Fruit fly (Drosophila melanogaster) whole organism, embryonic: ENCODE data around the gene Zpr1.

Experiments used
- Blimp-1 ChIP-seq: fragments of 200-800 bp; sonication (Bioruptor generic); optimal IDR thresholded peaks from 3 replicates; lab custom pipeline; 2018; ENCODE audit warnings: missing biosample characterization, missing genetic modification characterization, mild to moderate bottlenecking, moderate library complexity, missing genetic modification reagents
- CG10565 ChIP-seq: fragments of 200-800 bp; sonication (Bioruptor generic); optimal IDR thresholded peaks from 3 replicates; lab custom pipeline; 2016; ENCODE audit warnings: missing biosample characterization, mild to moderate bottlenecking, missing genetic modification characterization
- CG10654 ChIP-seq: fragments of 200-800 bp; sonication (Bioruptor generic); optimal IDR thresholded peaks from 2 replicates; lab custom pipeline; 2016; ENCODE audit warnings: missing biosample characterization, missing genetic modification characterization
- CG11398 ChIP-seq: fragments of 200-800 bp; sonication (Bioruptor generic); optimal IDR thresholded peaks from 2 replicates; lab custom pipeline; 2016; ENCODE audit warnings: missing biosample characterization, missing genetic modification characterization
- CG11560 ChIP-seq: fragments of 200-800 bp; sonication (Bioruptor generic); IDR thresholded peaks from 3 replicates; pipeline ENCODE4 v1.3.6; 2022; ENCODE audit warnings: missing biosample characterization, missing genetic modification characterization
- CG12071 ChIP-seq: fragments of 200-800 bp; sonication (Bioruptor generic); optimal IDR thresholded peaks from 3 replicates; lab custom pipeline; 2018; ENCODE audit warnings: missing biosample characterization, mild to moderate bottlenecking, missing genetic modification characterization
- CG14014 ChIP-seq: fragments of 200-800 bp; sonication (Bioruptor generic); IDR thresholded peaks from 2 replicates; pipeline ENCODE4 v1.3.6; 2022; ENCODE audit warnings: missing biosample characterization, missing genetic modification characterization
- CG1529 ChIP-seq: fragments of 200-800 bp; sonication (Bioruptor generic); optimal IDR thresholded peaks from 3 replicates; lab custom pipeline; 2018; ENCODE audit warnings: missing biosample characterization, missing genetic modification characterization
- CG17328 ChIP-seq: fragments of 200-800 bp; sonication (Bioruptor generic); IDR thresholded peaks from 2 replicates; pipeline ENCODE4 v1.3.6; 2022; ENCODE audit warnings: missing biosample characterization, missing genetic modification characterization
- CG17612 ChIP-seq: fragments of 200-800 bp; sonication (Bioruptor generic); IDR thresholded peaks from 2 replicates; pipeline ENCODE4 v1.3.6; 2022; ENCODE audit warnings: missing biosample characterization, missing genetic modification characterization
- CG17802 ChIP-seq: fragments of 200-800 bp; sonication (Bioruptor generic); optimal IDR thresholded peaks from 2 replicates; lab custom pipeline; 2018; ENCODE audit warnings: missing biosample characterization, mild to moderate bottlenecking, missing genetic modification characterization, moderate library complexity
- CG32767 ChIP-seq: fragments of 200-800 bp; sonication (Bioruptor generic); IDR thresholded peaks from 2 replicates; pipeline ENCODE4 v1.3.6; 2022; ENCODE audit warnings: missing biosample characterization, missing genetic modification characterization
- CG34422 ChIP-seq: fragments of 200-800 bp; sonication (Bioruptor generic); IDR thresholded peaks from 3 replicates; pipeline ENCODE4 v1.3.6; 2022; ENCODE audit warnings: missing biosample characterization, missing genetic modification characterization
- CG6254 ChIP-seq: fragments of 200-800 bp; sonication (Bioruptor generic); optimal IDR thresholded peaks from 3 replicates; lab custom pipeline; 2017; ENCODE audit warnings: mild to moderate bottlenecking, missing biosample characterization, missing genetic modification reagents, missing genetic modification characterization
- CG7556 ChIP-seq: fragments of 200-800 bp; sonication (Bioruptor generic); optimal IDR thresholded peaks from 2 replicates; lab custom pipeline; 2017; ENCODE audit warnings: missing biosample characterization, mild to moderate bottlenecking, missing genetic modification characterization
- CG8359 ChIP-seq: fragments of 200-800 bp; sonication (Bioruptor generic); optimal IDR thresholded peaks from 2 replicates; lab custom pipeline; 2017; ENCODE audit warnings: missing biosample characterization, mild to moderate bottlenecking, missing genetic modification characterization, borderline replicate concordance
- CG9876 ChIP-seq: fragments of 200-800 bp; sonication (Bioruptor generic); optimal IDR thresholded peaks from 2 replicates; lab custom pipeline; 2016; ENCODE audit warnings: missing biosample characterization, missing genetic modification characterization
- CHES-1-like ChIP-seq: fragments of 200-800 bp; sonication (Bioruptor generic); optimal IDR thresholded peaks from 2 replicates; lab custom pipeline; 2016; ENCODE audit warnings: missing biosample characterization, missing genetic modification characterization
- Chrac-16 ChIP-seq: fragments of 200-800 bp; sonication (Bioruptor generic); optimal IDR thresholded peaks from 3 replicates; lab custom pipeline; 2016; ENCODE audit warnings: missing biosample characterization, missing genetic modification characterization
- CoRest ChIP-seq: fragments of 200-800 bp; sonication (Bioruptor generic); optimal IDR thresholded peaks from 3 replicates; lab custom pipeline; 2018; ENCODE audit warnings: missing biosample characterization, mild to moderate bottlenecking, missing genetic modification characterization, moderate library complexity
- CrebB ChIP-seq: fragments of 200-800 bp; sonication (Bioruptor generic); optimal IDR thresholded peaks from 3 replicates; lab custom pipeline; 2018; ENCODE audit warnings: missing biosample characterization, mild to moderate bottlenecking, missing genetic modification characterization
- Dll ChIP-seq: fragments of 200-800 bp; sonication (Bioruptor generic); IDR thresholded peaks from 4 replicates; pipeline ENCODE4 v1.3.6; 2022; ENCODE audit warnings: missing biosample characterization, missing genetic modification characterization; ENCODE audit not compliant: partially characterized antibody
- GATAe ChIP-seq: fragments of 200-800 bp; sonication (Bioruptor generic); conservative IDR thresholded peaks from 2 replicates; pipeline ENCODE4 v1.3.6; 2022; ENCODE audit warnings: missing biosample characterization, missing genetic modification characterization
- HLHmδ ChIP-seq: fragments of 200-800 bp; sonication (Bioruptor generic); optimal IDR thresholded peaks from 2 replicates; lab custom pipeline; 2018; ENCODE audit warnings: missing biosample characterization, mild to moderate bottlenecking, missing genetic modification characterization, moderate library complexity
- Hr3 ChIP-seq: fragments of 200-800 bp; sonication (Bioruptor generic); optimal IDR thresholded peaks from 3 replicates; lab custom pipeline; 2016; ENCODE audit warnings: missing biosample characterization, missing genetic modification characterization
- Hsf ChIP-seq: fragments of 200-800 bp; sonication (Bioruptor generic); optimal IDR thresholded peaks from 3 replicates; lab custom pipeline; 2016; ENCODE audit warnings: missing biosample characterization, missing genetic modification characterization
- Max ChIP-seq: fragments of 200-800 bp; sonication (Bioruptor generic); optimal IDR thresholded peaks from 2 replicates; lab custom pipeline; 2016; ENCODE audit warnings: missing biosample characterization, mild to moderate bottlenecking, missing genetic modification characterization
- Med ChIP-seq: fragments of 200-800 bp; sonication (Bioruptor generic); peaks from one replicate; lab custom pipeline; 2016; ENCODE audit warnings: missing biosample characterization, missing genetic modification characterization, mild to moderate bottlenecking, inconsistent platforms, moderate library complexity
- Opbp ChIP-seq: fragments of 200-800 bp; sonication (Bioruptor generic); IDR thresholded peaks from 3 replicates; pipeline ENCODE4 v1.3.6; 2022; ENCODE audit warnings: missing biosample characterization, missing genetic modification characterization; ENCODE audit not compliant: partially characterized antibody
- Usf ChIP-seq: fragments of 200-800 bp; sonication (Bioruptor generic); optimal IDR thresholded peaks from 2 replicates; lab custom pipeline; 2017; ENCODE audit warnings: missing genotype, missing biosample characterization, missing genetic modification characterization
- ash1 ChIP-seq: fragments of 200-800 bp; sonication (Bioruptor generic); optimal IDR thresholded peaks from 2 replicates; lab custom pipeline; 2018; ENCODE audit warnings: missing biosample characterization, mild to moderate bottlenecking, missing genetic modification characterization
- ato ChIP-seq: fragments of 200-800 bp; sonication (Bioruptor generic); IDR thresholded peaks from 2 replicates; pipeline ENCODE4 v1.3.6; 2022; ENCODE audit warnings: missing biosample characterization, missing genetic modification characterization; ENCODE audit not compliant: partially characterized antibody
- az2 ChIP-seq: fragments of 200-800 bp; sonication (Bioruptor generic); optimal IDR thresholded peaks from 3 replicates; lab custom pipeline; 2016; ENCODE audit warnings: missing biosample characterization, missing genetic modification characterization
- dati ChIP-seq: fragments of 200-800 bp; sonication (Bioruptor generic); IDR thresholded peaks from 2 replicates; pipeline ENCODE4 v1.3.6; 2022; ENCODE audit warnings: missing biosample characterization, missing genetic modification characterization
- fd3F ChIP-seq: fragments of 200-800 bp; sonication (Bioruptor generic); optimal IDR thresholded peaks from 2 replicates; lab custom pipeline; 2018; ENCODE audit warnings: missing biosample characterization, mild to moderate bottlenecking, missing genetic modification characterization, moderate library complexity
- ham ChIP-seq: fragments of 200-800 bp; sonication (Bioruptor generic); IDR thresholded peaks from 2 replicates; pipeline ENCODE4 v1.3.6; 2022; ENCODE audit warnings: missing biosample characterization, missing genetic modification characterization
- her ChIP-seq: fragments of 200-800 bp; sonication (Bioruptor generic); optimal IDR thresholded peaks from 2 replicates; lab custom pipeline; 2016; ENCODE audit warnings: missing biosample characterization, missing genetic modification characterization
- ind ChIP-seq: fragments of 200-800 bp; sonication (Bioruptor generic); optimal IDR thresholded peaks from 3 replicates; lab custom pipeline; 2016; ENCODE audit warnings: missing biosample characterization, missing genetic modification characterization
- kni ChIP-seq: fragments of 200-800 bp; sonication (Bioruptor generic); optimal IDR thresholded peaks from 3 replicates; lab custom pipeline; 2017; ENCODE audit warnings: mild to moderate bottlenecking, missing biosample characterization, missing genetic modification reagents, missing genetic modification characterization
- knrl ChIP-seq: fragments of 200-800 bp; sonication (Bioruptor generic); IDR thresholded peaks from 3 replicates; pipeline ENCODE4 v1.3.6; 2022; ENCODE audit warnings: missing biosample characterization, missing genetic modification characterization; ENCODE audit not compliant: partially characterized antibody
- lbe ChIP-seq: fragments of 200-800 bp; sonication (Bioruptor generic); optimal IDR thresholded peaks from 2 replicates; lab custom pipeline; 2016; ENCODE audit warnings: missing biosample characterization, mild to moderate bottlenecking, missing genetic modification characterization
- luna ChIP-seq: fragments of 200-800 bp; sonication (Bioruptor generic); optimal IDR thresholded peaks from 2 replicates; lab custom pipeline; 2016; ENCODE audit warnings: missing biosample characterization, missing genetic modification characterization
- nerfin-1 ChIP-seq: fragments of 200-800 bp; sonication (Bioruptor generic); optimal IDR thresholded peaks from 3 replicates; lab custom pipeline; 2019; ENCODE audit warnings: missing biosample characterization, mild to moderate bottlenecking, missing genetic modification characterization, moderate library complexity
- nmo ChIP-seq: fragments of 200-800 bp; sonication (Bioruptor generic); optimal IDR thresholded peaks from 2 replicates; lab custom pipeline; 2018; ENCODE audit warnings: missing biosample characterization, mild to moderate bottlenecking, missing genetic modification characterization, moderate library complexity
- pho ChIP-seq: fragments of 200-800 bp; sonication (Bioruptor generic); optimal IDR thresholded peaks from 2 replicates; lab custom pipeline; 2016; ENCODE audit warnings: missing biosample characterization, missing genetic modification characterization
- salm ChIP-seq: fragments of 200-800 bp; sonication (Bioruptor generic); optimal IDR thresholded peaks from 2 replicates; lab custom pipeline; 2018; ENCODE audit warnings: missing biosample characterization, mild to moderate bottlenecking, missing genetic modification characterization
- slp2 ChIP-seq: fragments of 200-800 bp; sonication (Bioruptor generic); optimal IDR thresholded peaks from 2 replicates; lab custom pipeline; 2016; ENCODE audit warnings: missing biosample characterization, missing genetic modification characterization
- tio ChIP-seq: fragments of 200-800 bp; sonication (Bioruptor generic); optimal IDR thresholded peaks from 2 replicates; lab custom pipeline; 2017; ENCODE audit warnings: missing biosample characterization, missing genetic modification characterization, inconsistent platforms
- tna ChIP-seq: fragments of 200-800 bp; sonication (Bioruptor generic); IDR thresholded peaks from 2 replicates; pipeline ENCODE4 v1.3.6; 2022; ENCODE audit warnings: missing biosample characterization, missing genetic modification characterization; ENCODE audit not compliant: partially characterized antibody
- vfl ChIP-seq: fragments of 200-800 bp; sonication (Bioruptor generic); optimal IDR thresholded peaks from 2 replicates; lab custom pipeline; 2016; ENCODE audit warnings: missing biosample characterization, missing genetic modification characterization
- zfh2 ChIP-seq: fragments of 200-800 bp; sonication (Bioruptor generic); optimal IDR thresholded peaks from 2 replicates; lab custom pipeline; 2016; ENCODE audit warnings: missing biosample characterization, missing genetic modification characterization

Gene Zpr1

dm6 chrX:9134922-9135453 is 26.9 kb downstream of the Zpr1 start, which contains the start of gene fend (continued):
- TF ChIP-seq CG10654 (GFP tag; lab: Kevin White, UChicago) (no peak), salm (tag; lab: Kevin White, UChicago) (no peak), CG7556 (peak; percentile 62), CG8359 (GFP tag; lab: Kevin White, UChicago) (no peak), CrebB (no peak), dati (no peak), ato (no peak), CG34422 (GFP tag; lab: Robert Waterston, UW) (0 out of 3 replicates have a peak, but pooled peaks have one; percentile 40), pho (GFP tag; lab: Kevin White, UChicago) (no peak), vfl (GFP tag; lab: Kevin White, UChicago) (no peak), Usf (GFP tag; lab: Kevin White, UChicago) (no peak), ash1 (GFP tag; lab: Kevin White, UChicago) (no peak), CG9876 (no peak), CoRest (tag; lab: Kevin White, UChicago) (peak; percentile 60), tio (GFP tag; lab: Kevin White, UChicago) (no peak), CG14014 (GFP tag; lab: Robert Waterston, UW) (no peak), tna (GFP tag; lab: Robert Waterston, UW) (no peak), zfh2 (GFP tag; lab: Kevin White, UChicago) (no peak), CG12071 (no peak), ind (GFP tag; lab: Kevin White, UChicago) (peak; percentile 28), az2 (peak; percentile 34), Hsf (GFP tag; lab: Kevin White, UChicago) (peak; percentile 4), CG17802 (no peak), Blimp-1 (peak; percentile 3), Hr3 (peak; percentile 15), CG10565 (no peak), Chrac-16 (GFP tag; lab: Kevin White, UChicago) (peak; percentile 22), Max (GFP tag; lab: Kevin White, UChicago) (peak; percentile 44), nerfin-1 (tag; lab: Kevin White, UChicago) (peak; percentile 35), CHES-1-like (GFP tag; lab: Kevin White, UChicago) (no peak), slp2 (no peak), Dll (GFP tag; lab: Robert Waterston, UW) (no peak), Opbp (GFP tag; lab: Robert Waterston, UW) (peak; percentile 39; the same call in 1 of the 3 replicates), CG17328 (no peak), HLHmδ (GFP tag; lab: Kevin White, UChicago) (no peak), ham (no peak), CG17612 (GFP tag; lab: Robert Waterston, UW) (no peak), CG1529 (GFP tag; lab: Kevin White, UChicago) (peak; percentile 17), CG11398 (GFP tag; lab: Kevin White, UChicago) (no peak), kni (GFP tag; lab: Kevin White, UChicago) (peak; percentile 98), lbe (GFP tag; lab: Kevin White, UChicago) (no peak), nmo (peak; percentile 43), fd3F (GFP tag; lab: Kevin White, UChicago) (no peak), her (GFP tag; lab: Kevin White, UChicago) (no peak), luna (GFP tag; lab: Kevin White, UChicago) (no peak), GATAe (no peak), CG32767 (no peak), knrl (GFP tag; lab: Robert Waterston, UW) (no peak), CG11560 (tag; lab: Robert Waterston, UW) (no peak), CG6254 (GFP tag; lab: Kevin White, UChicago) (no peak), Med (peak; percentile 63)
